Worm (Caenorhabditis elegans): ENCODE results near the gene C17C3.1.

DNA sequence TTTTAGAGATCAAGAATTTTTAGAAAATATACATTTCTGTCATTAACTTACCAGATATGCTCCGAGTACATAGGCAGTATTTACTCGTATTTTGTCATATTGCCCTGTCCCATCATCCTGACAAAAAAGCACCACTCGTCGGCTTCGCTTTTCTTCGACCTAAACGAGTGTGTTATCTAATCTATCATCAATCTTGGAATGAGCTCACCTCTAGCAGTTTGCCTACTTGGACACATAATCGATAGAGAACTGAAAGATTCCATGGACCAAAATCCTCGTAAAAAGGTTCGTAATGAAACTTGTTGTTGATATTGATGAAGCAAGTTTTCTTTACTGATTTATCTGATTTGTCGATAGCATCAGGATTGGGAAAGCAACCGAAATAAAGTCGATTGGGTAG, 22.5 kb downstream of the C17C3.1 start:
- TF ChIP-seq F13C5.2 (tag; optimal IDR thresholded peaks at IDR 0.05) (no peak), ets-7 (tag; optimal IDR thresholded peaks at IDR 0.05) (no peak), ceh-13 (GFP tag; optimal IDR thresholded peaks at IDR 0.05) (no peak), ama-1 (optimal IDR thresholded peaks at IDR 0.05) (no peak), scrt-1 (GFP tag; IDR thresholded peaks at IDR 0.05) (no peak), B0310.2 (tag; optimal IDR thresholded peaks at IDR 0.05) (no peak), flt-1 (GFP tag; IDR thresholded peaks at IDR 0.05) (no peak)

Measured in whole organism, early embryonic.